Fruit fly (Drosophila melanogaster) whole organism: ENCODE measurements around the gene Decay.

Source experiments
- CG8478 ChIP-seq: fragments of >200 bp; optimal IDR thresholded peaks from 2 replicates; lab custom pipeline; 2018; ENCODE audit warnings: inconsistent platforms
- psq ChIP-seq: fragments of >200 bp; optimal IDR thresholded peaks from 2 replicates; lab custom pipeline; 2017

- TF ChIP-seq CG8478 (lab: Kevin White, UChicago) (no peak), psq (lab: Kevin White, UChicago) (no peak)
Measured at dm6 chr3R:16525555-16525954, 24.7 kb upstream of the Decay start.
